Worm (Caenorhabditis elegans) whole organism, L2 larva: Measurements from ENCODE around the gene F01D4.8.

Source experiments
- C34F6.9 ChIP-seq: fragments of 150-350 bp; optimal IDR thresholded peaks from 2 replicates; lab custom pipeline; 2014; ENCODE audit warnings: missing biosample characterization, missing genetic modification characterization
- aly-2 ChIP-seq: fragments of 150-350 bp; optimal IDR thresholded peaks from 2 replicates; lab custom pipeline; 2014; ENCODE audit warnings: missing biosample characterization, missing genetic modification characterization
- ceh-82 ChIP-seq: fragments of 150-350 bp; optimal IDR thresholded peaks from 2 replicates; lab custom pipeline; 2014; ENCODE audit warnings: missing biosample characterization, missing genetic modification characterization
- elt-1 ChIP-seq: fragments of 150-350 bp; optimal IDR thresholded peaks from 2 replicates; lab custom pipeline; 2014; ENCODE audit warnings: missing biosample characterization, missing genetic modification characterization
- lin-13 ChIP-seq: fragments of 150-350 bp; optimal IDR thresholded peaks from 2 replicates; lab custom pipeline; 2014; ENCODE audit warnings: missing biosample characterization, missing genetic modification reagents, missing genetic modification characterization
- unc-55 ChIP-seq: fragments of 150-350 bp; sonication (generic microtip); optimal IDR thresholded peaks from 3 replicates; lab custom pipeline; 2014; ENCODE audit warnings: missing biosample characterization, missing genetic modification reagents, missing genetic modification characterization

- no peak for TF ChIP-seq aly-2 (tag; lab: Kevin White, UChicago)
- TF ChIP-seq elt-1: no peak
- no peak for TF ChIP-seq unc-55 (GFP tag; lab: Kevin White, UChicago)
- TF ChIP-seq lin-13: no peak
- no peak for TF ChIP-seq ceh-82 (tag; lab: Kevin White, UChicago)
- TF ChIP-seq C34F6.9 (tag; lab: Kevin White, UChicago): no peak
Observed at ce11 chrIV:10463987-10464638, 11.2 kb upstream of the F01D4.8 start, which contains the start of gene ugt-43.
